Worm (Caenorhabditis elegans) whole organism, L3 larva: Measurements from ENCODE around the gene sre-2.

Experiments
- R02D3.7 ChIP-seq: fragments of 150-350 bp; optimal IDR thresholded peaks from 2 replicates; lab custom pipeline; 2014; ENCODE audit warnings: missing biosample characterization, missing genetic modification characterization
- ZK546.5 ChIP-seq: sonication (generic microtip); optimal IDR thresholded peaks from 2 replicates; lab custom pipeline; 2017; ENCODE audit warnings: missing biosample characterization, missing genetic modification characterization
- aly-2 ChIP-seq: fragments of 150-350 bp; optimal IDR thresholded peaks from 2 replicates; lab custom pipeline; 2014; ENCODE audit warnings: missing biosample characterization, missing genetic modification characterization
- ama-1 ChIP-seq: fragments of 150-350 bp; optimal IDR thresholded peaks from 2 replicates; lab custom pipeline; 2018
- ceh-16 ChIP-seq: sonication (generic microtip); optimal IDR thresholded peaks from 2 replicates; lab custom pipeline; 2017; ENCODE audit warnings: missing biosample characterization, missing genetic modification characterization
- ceh-28 ChIP-seq: fragments of 150-350 bp; optimal IDR thresholded peaks from 2 replicates; lab custom pipeline; 2014; ENCODE audit warnings: missing biosample characterization, missing genetic modification reagents, missing genetic modification characterization
- ceh-82 ChIP-seq: fragments of 150-350 bp; optimal IDR thresholded peaks from 2 replicates; lab custom pipeline; 2014; ENCODE audit warnings: missing biosample characterization, missing genetic modification characterization
- daf-12 ChIP-seq: fragments of 150-350 bp; optimal IDR thresholded peaks from 2 replicates; lab custom pipeline; 2014; ENCODE audit warnings: missing biosample characterization, missing genetic modification reagents, missing genetic modification characterization
- egl-27 ChIP-seq: sonication (generic microtip); optimal IDR thresholded peaks from 4 replicates; lab custom pipeline; 2017; ENCODE audit warnings: missing biosample characterization, missing genetic modification reagents, missing genetic modification characterization
- elt-1 ChIP-seq: fragments of 150-350 bp; optimal IDR thresholded peaks from 2 replicates; lab custom pipeline; 2014; ENCODE audit warnings: missing biosample characterization, missing genetic modification characterization
- elt-2 ChIP-seq: sonication (generic microtip); optimal IDR thresholded peaks from 2 replicates; lab custom pipeline; 2016; ENCODE audit warnings: missing genetic modification reagents, mild to moderate bottlenecking, missing genetic modification characterization, missing compliant biosample characterization
- elt-3 ChIP-seq, 3 experiments: fragments of 150-350 bp in 1 of 3; sonication (generic microtip) in 2 of 3; optimal IDR thresholded peaks; 2 replicates in 2 of 3; 4 replicates in 1 of 3; lab custom pipeline; 2014 to 2017; ENCODE audit warnings: missing biosample characterization in 3 of 3, missing genetic modification characterization in 3 of 3
- eor-1 ChIP-seq, 2 experiments: fragments of 150-350 bp; optimal IDR thresholded peaks; 2 replicates each; lab custom pipeline; 2014 to 2018; ENCODE audit warnings: missing biosample characterization in 2 of 2, missing genetic modification characterization in 2 of 2
- fkh-10 ChIP-seq: sonication (generic microtip); optimal IDR thresholded peaks from 2 replicates; lab custom pipeline; 2017; ENCODE audit warnings: missing biosample characterization, missing genetic modification reagents, missing genetic modification characterization
- fos-1 ChIP-seq: fragments of 150-350 bp; optimal IDR thresholded peaks from 2 replicates; lab custom pipeline; 2014; ENCODE audit warnings: missing biosample characterization, missing genetic modification characterization
- hmg-11 ChIP-seq: sonication (generic microtip); optimal IDR thresholded peaks from 2 replicates; lab custom pipeline; 2016; ENCODE audit warnings: missing genetic modification characterization, missing compliant biosample characterization
- jun-1 ChIP-seq: fragments of 150-350 bp; optimal IDR thresholded peaks from 2 replicates; lab custom pipeline; 2014; ENCODE audit warnings: missing biosample characterization, missing genetic modification reagents, missing genetic modification characterization
- lin-15B ChIP-seq: fragments of 150-350 bp; optimal IDR thresholded peaks from 2 replicates; lab custom pipeline; 2014; ENCODE audit warnings: missing biosample characterization, missing genetic modification characterization
- lin-39 ChIP-seq: fragments of 150-350 bp; optimal IDR thresholded peaks from 2 replicates; lab custom pipeline; 2018; ENCODE audit warnings: missing biosample characterization, missing genetic modification reagents, missing genetic modification characterization
- lsy-12 ChIP-seq: sonication (generic microtip); optimal IDR thresholded peaks from 2 replicates; lab custom pipeline; 2016; ENCODE audit warnings: mild to moderate bottlenecking, missing genetic modification characterization, missing compliant biosample characterization
- mdl-1 ChIP-seq: fragments of 150-350 bp; optimal IDR thresholded peaks from 2 replicates; lab custom pipeline; 2014; ENCODE audit warnings: missing biosample characterization, missing genetic modification characterization
- mml-1 ChIP-seq: fragments of 150-350 bp; sonication (generic microtip); optimal IDR thresholded peaks from 3 replicates; lab custom pipeline; 2014; ENCODE audit warnings: missing biosample characterization, missing genetic modification characterization
- nfya-1 ChIP-seq: sonication (generic microtip); optimal IDR thresholded peaks from 2 replicates; lab custom pipeline; 2017; ENCODE audit warnings: missing genetic modification characterization, mild to moderate bottlenecking, missing compliant biosample characterization, antibody characterized with exemption, moderate library complexity; ENCODE audit not compliant: insufficient read depth
- nhr-11 ChIP-seq: fragments of 150-350 bp; optimal IDR thresholded peaks from 2 replicates; lab custom pipeline; 2014; ENCODE audit warnings: missing biosample characterization, missing genetic modification characterization
- nhr-23 ChIP-seq: fragments of 150-350 bp; optimal IDR thresholded peaks from 2 replicates; lab custom pipeline; 2014; ENCODE audit warnings: missing biosample characterization, missing genetic modification reagents, missing genetic modification characterization
- nhr-237 ChIP-seq: fragments of 150-350 bp; optimal IDR thresholded peaks from 2 replicates; lab custom pipeline; 2014; ENCODE audit warnings: missing biosample characterization, missing genetic modification characterization
- nhr-25 ChIP-seq: sonication (generic microtip); optimal IDR thresholded peaks from 2 replicates; lab custom pipeline; 2017; ENCODE audit warnings: missing biosample characterization, missing genetic modification characterization
- nhr-28 ChIP-seq: fragments of 150-350 bp; optimal IDR thresholded peaks from 2 replicates; lab custom pipeline; 2014; ENCODE audit warnings: missing biosample characterization, missing genetic modification characterization
- nhr-43 ChIP-seq: sonication (generic microtip); optimal IDR thresholded peaks from 2 replicates; lab custom pipeline; 2016; ENCODE audit warnings: mild to moderate bottlenecking, missing genetic modification characterization, missing compliant biosample characterization; ENCODE audit not compliant: poor library complexity, severe bottlenecking
- nhr-67 ChIP-seq: fragments of 150-350 bp; optimal IDR thresholded peaks from 2 replicates; lab custom pipeline; 2014; ENCODE audit warnings: missing biosample characterization, missing genetic modification characterization
- nhr-76 ChIP-seq: fragments of 150-350 bp; sonication (generic microtip); optimal IDR thresholded peaks from 5 replicates; lab custom pipeline; 2014; ENCODE audit warnings: missing biosample characterization, missing genetic modification characterization
- nhr-77 ChIP-seq: fragments of 150-350 bp; optimal IDR thresholded peaks from 2 replicates; lab custom pipeline; 2014; ENCODE audit warnings: missing biosample characterization, missing genetic modification characterization
- pha-4 ChIP-seq: fragments of 150-350 bp; optimal IDR thresholded peaks from 2 replicates; lab custom pipeline; 2014; ENCODE audit warnings: missing biosample characterization, missing genetic modification reagents, missing genetic modification characterization
- pqm-1 ChIP-seq: fragments of 150-350 bp; optimal IDR thresholded peaks from 2 replicates; lab custom pipeline; 2017; ENCODE audit warnings: missing biosample characterization, missing genetic modification characterization, inconsistent platforms
- skn-1 ChIP-seq: fragments of 150-350 bp; optimal IDR thresholded peaks from 2 replicates; lab custom pipeline; 2014; ENCODE audit warnings: missing biosample characterization, missing genetic modification characterization
- snpc-4 ChIP-seq: fragments of 150-350 bp; optimal IDR thresholded peaks from 2 replicates; lab custom pipeline; 2014; ENCODE audit warnings: missing biosample characterization, missing genetic modification characterization
- tbx-2 ChIP-seq: sonication (generic microtip); optimal IDR thresholded peaks from 2 replicates; lab custom pipeline; 2016; ENCODE audit warnings: mild to moderate bottlenecking, missing genetic modification characterization, missing compliant biosample characterization
- unc-39 ChIP-seq: sonication (generic microtip); optimal IDR thresholded peaks from 4 replicates; lab custom pipeline; 2017; ENCODE audit warnings: missing biosample characterization, missing genetic modification characterization
- unc-62 ChIP-seq: fragments of 150-350 bp; sonication (generic microtip); optimal IDR thresholded peaks from 4 replicates; lab custom pipeline; 2014; ENCODE audit warnings: missing biosample characterization, missing genetic modification reagents, missing genetic modification characterization
- zag-1 ChIP-seq: fragments of 150-350 bp; optimal IDR thresholded peaks from 2 replicates; lab custom pipeline; 2014; ENCODE audit warnings: missing biosample characterization, missing genetic modification characterization
- ztf-4 ChIP-seq: fragments of 150-350 bp; optimal IDR thresholded peaks from 2 replicates; lab custom pipeline; 2014; ENCODE audit warnings: missing biosample characterization, missing genetic modification characterization

The sre-2 gene

ce11 chrII:8075324-8075810 lies 26.6 kb downstream of the sre-2 start, which contains the start of gene K02C4.2 (continued):
- no peak for TF ChIP-seq zag-1 (tag; lab: Kevin White, UChicago)
- no peak for TF ChIP-seq mdl-1
- TF ChIP-seq, all 47 proteins: peak for 22

- no peak for TF ChIP-seq unc-39
- TF ChIP-seq jun-1 = no peak
- no peak for TF ChIP-seq nhr-76 (tag; lab: Kevin White, UChicago)
- no peak for TF ChIP-seq skn-1 (tag; lab: Kevin White, UChicago)
- TF ChIP-seq aly-2 (tag; lab: Kevin White, UChicago) = no peak
- no peak for TF ChIP-seq mml-1
- TF ChIP-seq elt-2 = peak; percentile 79
- no peak for TF ChIP-seq eor-1 (tag; optimal IDR thresholded peaks at IDR 0.05; lab: Kevin White, UChicago)
- peak; percentile 72 for TF ChIP-seq pqm-1 (tag; lab: Kevin White, UChicago)
- TF ChIP-seq mdl-1 = no peak
- TF ChIP-seq, all 47 proteins: peak for 2
These were observed 27.9 kb downstream of the sre-2 start for ce11 chrII:8074058-8074457.

- TF ChIP-seq daf-12 (tag; lab: Kevin White, UChicago) (no peak), ZK546.5 (tag; lab: Kevin White, UChicago) (no peak), unc-62 (no peak), hmg-11 (no peak), nhr-23 (tag; lab: Kevin White, UChicago) (no peak), pqm-1 (tag; lab: Kevin White, UChicago) (peak; percentile 32), elt-2 (peak; percentile 82), ztf-4 (tag; lab: Kevin White, UChicago) (no peak), mml-1 (no peak), ama-1 (lab: Kevin White, UChicago) (no peak), ceh-16 (tag; lab: Kevin White, UChicago) (no peak), nhr-28 (tag; lab: Kevin White, UChicago) (no peak), ceh-28 (no peak), eor-1 (tag; optimal IDR thresholded peaks at IDR 0.05; lab: Kevin White, UChicago) (no peak)
These were observed 28.7 kb downstream of the sre-2 start, which contains the start of gene gpcp-2 for ce11 chrII:8073222-8073621. TSS of gene gpcp-2 (minus strand) at chrII:8073374.

- no peak for TF ChIP-seq R02D3.7 (tag; lab: Kevin White, UChicago)
- no peak for TF ChIP-seq nhr-77 (tag; lab: Kevin White, UChicago)
- no peak for TF ChIP-seq eor-1 (tag; optimal IDR thresholded peaks at IDR 0.05; lab: Kevin White, UChicago)
- TF ChIP-seq elt-3 (tag; optimal IDR thresholded peaks at IDR 0.05; lab: Kevin White, UChicago) = no peak
- peak; percentile 8 for TF ChIP-seq fkh-10 (GFP tag; lab: Kevin White, UChicago)
- no peak for TF ChIP-seq elt-1 (tag; lab: Kevin White, UChicago)
- TF ChIP-seq unc-62 = peak; percentile 69
- TF ChIP-seq mdl-1 = peak; percentile 55
- no peak for TF ChIP-seq fos-1 (tag; lab: Kevin White, UChicago)
- TF ChIP-seq tbx-2 (tag; lab: Kevin White, UChicago) = peak; percentile 1
- peak; percentile 56 for TF ChIP-seq nhr-43
- TF ChIP-seq lin-39 = peak; percentile 36
- TF ChIP-seq lsy-12 (tag; lab: Kevin White, UChicago) = no peak
- TF ChIP-seq nfya-1 (tag; lab: Kevin White, UChicago) = peak; percentile 55
- TF ChIP-seq lin-15B = peak; percentile 20
- peak; percentile 22 for TF ChIP-seq egl-27 (tag; lab: Kevin White, UChicago)
- peak; percentile 35 for TF ChIP-seq nhr-25
- TF ChIP-seq ZK546.5 (tag; lab: Kevin White, UChicago) = no peak
- TF ChIP-seq nhr-11 (tag; lab: Kevin White, UChicago) = peak; percentile 57
- TF ChIP-seq pqm-1 (tag; lab: Kevin White, UChicago) = no peak
- no peak for TF ChIP-seq nhr-76 (tag; lab: Kevin White, UChicago)
- TF ChIP-seq nhr-67 (tag; lab: Kevin White, UChicago) = no peak
- TF ChIP-seq ceh-82 (tag; lab: Kevin White, UChicago) = no peak
- no peak for TF ChIP-seq jun-1
- TF ChIP-seq pha-4 = peak; percentile 69
- peak; percentile 52 for TF ChIP-seq hmg-11
- no peak for TF ChIP-seq nhr-237
- TF ChIP-seq snpc-4 (tag; lab: Kevin White, UChicago) = no peak
These were observed 30.0 kb downstream of the sre-2 start for ce11 chrII:8071801-8072544.
